Worm (Caenorhabditis elegans) whole organism, L3 larva: Measurements from ENCODE around the gene ugt-53.

Source experiments
- R02D3.7 ChIP-seq: fragments of 150-350 bp; optimal IDR thresholded peaks from 2 replicates; lab custom pipeline; 2014; ENCODE audit warnings: missing biosample characterization, missing genetic modification characterization
- ZK546.5 ChIP-seq: sonication (generic microtip); optimal IDR thresholded peaks from 2 replicates; lab custom pipeline; 2017; ENCODE audit warnings: missing biosample characterization, missing genetic modification characterization
- ceh-28 ChIP-seq: fragments of 150-350 bp; optimal IDR thresholded peaks from 2 replicates; lab custom pipeline; 2014; ENCODE audit warnings: missing biosample characterization, missing genetic modification reagents, missing genetic modification characterization
- ceh-9 ChIP-seq: sonication (generic microtip); optimal IDR thresholded peaks from 2 replicates; lab custom pipeline; 2018; ENCODE audit warnings: missing biosample characterization, missing genetic modification characterization
- egl-27 ChIP-seq: sonication (generic microtip); optimal IDR thresholded peaks from 4 replicates; lab custom pipeline; 2017; ENCODE audit warnings: missing biosample characterization, missing genetic modification reagents, missing genetic modification characterization
- egl-5 ChIP-seq: fragments of 150-350 bp; optimal IDR thresholded peaks from 2 replicates; lab custom pipeline; 2017; ENCODE audit warnings: missing biosample characterization, missing genetic modification reagents, missing genetic modification characterization, inconsistent platforms
- elt-1 ChIP-seq: fragments of 150-350 bp; optimal IDR thresholded peaks from 2 replicates; lab custom pipeline; 2014; ENCODE audit warnings: missing biosample characterization, missing genetic modification characterization
- elt-2 ChIP-seq: sonication (generic microtip); optimal IDR thresholded peaks from 2 replicates; lab custom pipeline; 2016; ENCODE audit warnings: missing genetic modification reagents, mild to moderate bottlenecking, missing genetic modification characterization, missing compliant biosample characterization
- elt-3 ChIP-seq, 3 experiments: fragments of 150-350 bp in 1 of 3; sonication (generic microtip) in 2 of 3; optimal IDR thresholded peaks; 2 replicates in 2 of 3; 4 replicates in 1 of 3; lab custom pipeline; 2014 to 2017; ENCODE audit warnings: missing biosample characterization in 3 of 3, missing genetic modification characterization in 3 of 3
- fkh-10 ChIP-seq: sonication (generic microtip); optimal IDR thresholded peaks from 2 replicates; lab custom pipeline; 2017; ENCODE audit warnings: missing biosample characterization, missing genetic modification reagents, missing genetic modification characterization
- fkh-2 ChIP-seq: fragments of 150-350 bp; optimal IDR thresholded peaks from 2 replicates; lab custom pipeline; 2014; ENCODE audit warnings: missing biosample characterization, missing genetic modification reagents, missing genetic modification characterization
- fos-1 ChIP-seq: fragments of 150-350 bp; optimal IDR thresholded peaks from 2 replicates; lab custom pipeline; 2014; ENCODE audit warnings: missing biosample characterization, missing genetic modification characterization
- hmg-11 ChIP-seq: sonication (generic microtip); optimal IDR thresholded peaks from 2 replicates; lab custom pipeline; 2016; ENCODE audit warnings: missing genetic modification characterization, missing compliant biosample characterization
- jun-1 ChIP-seq: fragments of 150-350 bp; optimal IDR thresholded peaks from 2 replicates; lab custom pipeline; 2014; ENCODE audit warnings: missing biosample characterization, missing genetic modification reagents, missing genetic modification characterization
- lin-39 ChIP-seq: fragments of 150-350 bp; optimal IDR thresholded peaks from 2 replicates; lab custom pipeline; 2018; ENCODE audit warnings: missing biosample characterization, missing genetic modification reagents, missing genetic modification characterization
- mdl-1 ChIP-seq: fragments of 150-350 bp; optimal IDR thresholded peaks from 2 replicates; lab custom pipeline; 2014; ENCODE audit warnings: missing biosample characterization, missing genetic modification characterization
- mml-1 ChIP-seq: fragments of 150-350 bp; sonication (generic microtip); optimal IDR thresholded peaks from 3 replicates; lab custom pipeline; 2014; ENCODE audit warnings: missing biosample characterization, missing genetic modification characterization
- nhr-11 ChIP-seq: fragments of 150-350 bp; optimal IDR thresholded peaks from 2 replicates; lab custom pipeline; 2014; ENCODE audit warnings: missing biosample characterization, missing genetic modification characterization
- nhr-12 ChIP-seq: fragments of 150-350 bp; optimal IDR thresholded peaks from 2 replicates; lab custom pipeline; 2014; ENCODE audit warnings: missing biosample characterization, missing genetic modification characterization
- nhr-237 ChIP-seq: fragments of 150-350 bp; optimal IDR thresholded peaks from 2 replicates; lab custom pipeline; 2014; ENCODE audit warnings: missing biosample characterization, missing genetic modification characterization
- nhr-43 ChIP-seq: sonication (generic microtip); optimal IDR thresholded peaks from 2 replicates; lab custom pipeline; 2016; ENCODE audit warnings: mild to moderate bottlenecking, missing genetic modification characterization, missing compliant biosample characterization; ENCODE audit not compliant: poor library complexity, severe bottlenecking
- nhr-67 ChIP-seq: fragments of 150-350 bp; optimal IDR thresholded peaks from 2 replicates; lab custom pipeline; 2014; ENCODE audit warnings: missing biosample characterization, missing genetic modification characterization
- nhr-77 ChIP-seq: fragments of 150-350 bp; optimal IDR thresholded peaks from 2 replicates; lab custom pipeline; 2014; ENCODE audit warnings: missing biosample characterization, missing genetic modification characterization
- pha-4 ChIP-seq: fragments of 150-350 bp; optimal IDR thresholded peaks from 2 replicates; lab custom pipeline; 2014; ENCODE audit warnings: missing biosample characterization, missing genetic modification reagents, missing genetic modification characterization
- pqm-1 ChIP-seq: fragments of 150-350 bp; optimal IDR thresholded peaks from 2 replicates; lab custom pipeline; 2017; ENCODE audit warnings: missing biosample characterization, missing genetic modification characterization, inconsistent platforms
- sea-2 ChIP-seq: fragments of 150-350 bp; sonication (generic microtip); optimal IDR thresholded peaks from 4 replicates; lab custom pipeline; 2014; ENCODE audit warnings: missing biosample characterization, missing genetic modification reagents, missing genetic modification characterization
- skn-1 ChIP-seq: fragments of 150-350 bp; optimal IDR thresholded peaks from 2 replicates; lab custom pipeline; 2014; ENCODE audit warnings: missing biosample characterization, missing genetic modification characterization
- snpc-4 ChIP-seq: fragments of 150-350 bp; optimal IDR thresholded peaks from 2 replicates; lab custom pipeline; 2014; ENCODE audit warnings: missing biosample characterization, missing genetic modification characterization
- unc-39 ChIP-seq: sonication (generic microtip); optimal IDR thresholded peaks from 4 replicates; lab custom pipeline; 2017; ENCODE audit warnings: missing biosample characterization, missing genetic modification characterization
- zag-1 ChIP-seq: fragments of 150-350 bp; optimal IDR thresholded peaks from 2 replicates; lab custom pipeline; 2014; ENCODE audit warnings: missing biosample characterization, missing genetic modification characterization
- ztf-11 ChIP-seq: fragments of 150-350 bp; optimal IDR thresholded peaks from 2 replicates; lab custom pipeline; 2014; ENCODE audit warnings: missing biosample characterization, missing genetic modification characterization

The ugt-53 gene

ce11 chrV:2871754-2872504, 22.8 kb downstream of the ugt-53 start:
- no peak for TF ChIP-seq nhr-43 (tag; lab: Kevin White, UChicago)
- no peak for TF ChIP-seq elt-2 (tag; lab: Kevin White, UChicago)
- TF ChIP-seq nhr-67 (tag; lab: Kevin White, UChicago), result no peak
- TF ChIP-seq jun-1 (tag; lab: Kevin White, UChicago), result no peak
- TF ChIP-seq elt-1, result no peak
- TF ChIP-seq lin-39 (tag; lab: Kevin White, UChicago), result no peak
- no peak for TF ChIP-seq zag-1
- no peak for TF ChIP-seq ceh-28
- no peak for TF ChIP-seq nhr-77 (tag; lab: Kevin White, UChicago)
- TF ChIP-seq unc-39 (tag; lab: Kevin White, UChicago), result no peak
- TF ChIP-seq nhr-12 (tag; lab: Kevin White, UChicago), result no peak
- TF ChIP-seq ztf-11 (tag; lab: Kevin White, UChicago), result no peak
- TF ChIP-seq R02D3.7, result no peak
- no peak for TF ChIP-seq pqm-1 (tag; lab: Kevin White, UChicago)
- no peak for TF ChIP-seq egl-5
- no peak for TF ChIP-seq nhr-237
- TF ChIP-seq hmg-11 (tag; lab: Kevin White, UChicago), result no peak

- TF ChIP-seq nhr-43 (tag; lab: Kevin White, UChicago) (no peak), jun-1 (tag; lab: Kevin White, UChicago) (no peak)
These were observed 23.8 kb downstream of the ugt-53 start for ce11 chrV:2872947-2873346.

- TF ChIP-seq zag-1 (no peak), pqm-1 (tag; lab: Kevin White, UChicago) (peak; percentile 49), ZK546.5 (tag; lab: Kevin White, UChicago) (no peak), elt-2 (tag; lab: Kevin White, UChicago) (peak; percentile 75), R02D3.7 (no peak)
- TF ChIP-seq, all 47 proteins: peak for 2
These were observed 26.3 kb downstream of the ugt-53 start, which contains the start of gene folt-2 for ce11 chrV:2875422-2875821. Gene folt-2 (minus strand): TSS chrV:2875600.

- TF ChIP-seq elt-1, result no peak
- no peak for TF ChIP-seq snpc-4 (tag; lab: Kevin White, UChicago)
These were observed 27.2 kb downstream of the ugt-53 start for ce11 chrV:2876188-2876831.

DNA sequence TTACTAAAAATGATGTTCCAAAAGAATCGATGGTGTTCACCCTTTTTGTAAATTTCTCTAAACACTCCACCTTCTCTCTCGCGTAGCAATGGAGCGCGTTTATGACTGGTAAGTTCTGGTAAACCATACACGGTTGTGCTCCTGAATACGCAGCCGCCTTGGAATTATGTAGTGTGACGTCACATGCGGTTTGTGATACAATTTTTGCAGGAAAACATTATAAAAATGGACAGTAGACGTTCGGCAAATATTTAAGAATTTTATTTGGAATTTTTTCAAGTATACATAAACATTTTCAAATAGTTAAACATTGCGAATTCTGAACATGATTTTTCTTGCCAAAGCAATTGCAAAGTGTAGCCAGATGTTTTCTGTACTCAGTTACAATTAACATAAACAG, 28.4 kb downstream of the ugt-53 start, which contains the start of gene F37B4.10:
Gene F37B4.10 (minus strand): TSS at position 101 of the 400 bp plus-strand sequence.
- no peak for TF ChIP-seq fkh-10 (GFP tag; lab: Kevin White, UChicago)
- peak; percentile 8 for TF ChIP-seq elt-2 (tag; lab: Kevin White, UChicago)
- TF ChIP-seq, all 47 proteins: peak for 1

DNA sequence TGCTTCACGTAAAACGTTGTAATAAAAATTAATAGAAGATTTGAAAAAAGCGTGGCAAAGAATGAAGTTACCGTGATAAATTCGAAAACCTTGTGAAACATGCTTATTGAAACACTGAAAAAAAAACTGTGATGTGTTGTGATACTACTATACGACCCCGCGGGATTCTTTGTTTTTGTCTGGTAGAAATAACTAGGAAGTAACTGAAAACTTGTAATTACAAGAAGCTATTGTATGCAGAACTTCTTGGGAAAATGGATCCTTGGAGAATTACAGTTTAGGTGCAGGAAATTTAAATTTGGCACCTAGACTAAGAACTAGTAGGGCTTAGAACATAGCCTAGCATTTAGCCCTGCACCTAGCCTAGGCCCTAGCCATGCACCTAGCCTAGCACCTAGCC, 30.7 kb downstream of the ugt-53 start, which contains the start of gene str-39:
Gene str-39 (minus strand): TSS at position 101 of the 400 bp plus-strand sequence.
- no peak for TF ChIP-seq skn-1 (tag; lab: Kevin White, UChicago)
- TF ChIP-seq nhr-77 (tag; lab: Kevin White, UChicago), result no peak
- no peak for TF ChIP-seq fos-1
- TF ChIP-seq nhr-43 (tag; lab: Kevin White, UChicago), result no peak
- TF ChIP-seq pha-4, result no peak
- no peak for TF ChIP-seq mdl-1 (tag; lab: Kevin White, UChicago)
- TF ChIP-seq ceh-9 (tag; lab: Kevin White, UChicago), result no peak
- no peak for TF ChIP-seq nhr-11 (tag; lab: Kevin White, UChicago)
- TF ChIP-seq nhr-12 (tag; lab: Kevin White, UChicago), result no peak
- no peak for TF ChIP-seq mml-1 (tag; lab: Kevin White, UChicago)
- TF ChIP-seq sea-2 (GFP tag; lab: Kevin White, UChicago), result no peak
- no peak for TF ChIP-seq unc-39 (tag; lab: Kevin White, UChicago)
- TF ChIP-seq egl-27 (tag; lab: Kevin White, UChicago), result no peak
- TF ChIP-seq snpc-4 (tag; lab: Kevin White, UChicago), result no peak
- no peak for TF ChIP-seq fkh-2 (tag; lab: Kevin White, UChicago)
- no peak for TF ChIP-seq elt-3 (tag; optimal IDR thresholded peaks at IDR 0.05; lab: Kevin White, UChicago)
